Fruit fly (Drosophila melanogaster) whole organism, adult: ENCODE measurements around the gene CG13067.

Experiments
- CG1620 ChIP-seq: fragments of 200-800 bp; sonication (Bioruptor generic); optimal IDR thresholded peaks from 2 replicates; lab custom pipeline; 2016; ENCODE audit warnings: missing biosample characterization, missing genetic modification characterization
- CG7101 ChIP-seq: fragments of 200-800 bp; sonication (Bioruptor generic); optimal IDR thresholded peaks from 2 replicates; lab custom pipeline; 2018; ENCODE audit warnings: missing biosample characterization, mild to moderate bottlenecking, missing genetic modification characterization, moderate library complexity
- Clk ChIP-seq: fragments of 200-800 bp; sonication (Bioruptor generic); optimal IDR thresholded peaks from 2 replicates; lab custom pipeline; 2017; ENCODE audit warnings: missing biosample characterization, missing genetic modification characterization
- Mnt ChIP-seq: fragments of 200-800 bp; sonication (Bioruptor generic); optimal IDR thresholded peaks from 2 replicates; lab custom pipeline; 2016; ENCODE audit warnings: missing biosample characterization, mild to moderate bottlenecking, missing genetic modification characterization
- kay ChIP-seq: fragments of 200-800 bp; sonication (Bioruptor generic); peaks from one replicate; lab custom pipeline; 2016; ENCODE audit warnings: missing biosample characterization, missing genetic modification characterization, borderline replicate concordance
- toe ChIP-seq: fragments of 200-800 bp; sonication (Bioruptor generic); optimal IDR thresholded peaks from 2 replicates; lab custom pipeline; 2016; ENCODE audit warnings: missing biosample characterization, missing genetic modification characterization

DNA sequence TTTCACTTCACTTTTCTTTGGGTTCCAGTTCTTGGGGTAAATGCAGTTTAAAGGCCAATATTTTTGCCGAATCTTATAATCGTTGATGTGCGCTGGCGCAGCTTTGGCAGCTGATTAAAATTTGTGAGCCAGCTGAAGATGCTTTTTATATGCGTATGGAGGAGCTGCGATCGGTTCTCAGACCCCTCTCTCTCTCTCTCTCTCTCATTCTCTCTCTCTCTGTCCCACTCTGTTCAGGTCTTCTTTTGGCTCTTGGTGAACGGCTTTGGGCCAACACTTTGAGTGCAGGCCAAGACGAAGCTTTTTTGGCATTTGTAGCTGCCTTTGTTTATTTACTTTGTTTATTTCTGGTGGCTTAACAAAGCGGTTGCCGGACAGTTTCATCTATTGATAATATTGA is 17.2 kb downstream of the CG13067 start, which contains the start of gene CG13046:
- TF ChIP-seq Mnt (GFP tag; lab: Kevin White, UChicago), result no peak
- no peak for TF ChIP-seq kay (GFP tag; lab: Kevin White, UChicago)
- no peak for TF ChIP-seq CG1620 (GFP tag; lab: Kevin White, UChicago)
- TF ChIP-seq CG7101 (tag; lab: Kevin White, UChicago), result no peak
- no peak for TF ChIP-seq Clk (GFP tag; lab: Kevin White, UChicago)
- TF ChIP-seq toe (GFP tag; lab: Kevin White, UChicago), result no peak
